Worm (Caenorhabditis elegans) whole organism, late embryonic: ENCODE measurements around the gene ensh-1.

Experiments
- C38D4.7 ChIP-seq: fragments of 200-800 bp; sonication (Bioruptor generic); optimal IDR thresholded peaks from 2 replicates; lab custom pipeline; 2018; ENCODE audit warnings: mild to moderate bottlenecking, missing genetic modification characterization, moderate library complexity, missing compliant biosample characterization
- F13H6.1 ChIP-seq: sonication (generic microtip); optimal IDR thresholded peaks from 2 replicates; lab custom pipeline; 2016; ENCODE audit warnings: missing genetic modification characterization, missing compliant biosample characterization
- K09A11.1 ChIP-seq: sonication (generic microtip); optimal IDR thresholded peaks from 2 replicates; lab custom pipeline; 2017; ENCODE audit warnings: antibody characterized with exemption, mild to moderate bottlenecking, missing genetic modification characterization, missing compliant biosample characterization; ENCODE audit not compliant: insufficient read depth
- Y22D7AL.16 ChIP-seq: sonication (generic microtip); optimal IDR thresholded peaks from 2 replicates; lab custom pipeline; 2016; ENCODE audit warnings: missing genetic modification characterization, missing compliant biosample characterization
- ceh-14 ChIP-seq: sonication (generic microtip); optimal IDR thresholded peaks from 2 replicates; lab custom pipeline; 2016; ENCODE audit warnings: missing genotype, missing genetic modification characterization, missing compliant biosample characterization
- ceh-18 ChIP-seq: sonication (generic microtip); optimal IDR thresholded peaks from 2 replicates; lab custom pipeline; 2016; ENCODE audit warnings: missing genetic modification characterization, missing compliant biosample characterization
- ceh-2 ChIP-seq: sonication (generic microtip); optimal IDR thresholded peaks from 2 replicates; lab custom pipeline; 2016; ENCODE audit warnings: missing genotype, missing genetic modification characterization, missing compliant biosample characterization
- ceh-22 ChIP-seq: sonication (generic microtip); optimal IDR thresholded peaks from 2 replicates; lab custom pipeline; 2017; ENCODE audit warnings: missing biosample characterization, missing genetic modification characterization
- ceh-30 ChIP-seq: fragments of 150-350 bp; optimal IDR thresholded peaks from 2 replicates; lab custom pipeline; 2014; ENCODE audit warnings: missing biosample characterization, missing genetic modification characterization
- ceh-31 ChIP-seq: sonication (generic microtip); optimal IDR thresholded peaks from 2 replicates; lab custom pipeline; 2016; ENCODE audit warnings: missing genetic modification characterization, missing compliant biosample characterization
- ceh-6 ChIP-seq: fragments of 200-800 bp; sonication (Bioruptor generic); optimal IDR thresholded peaks from 2 replicates; lab custom pipeline; 2018; ENCODE audit warnings: mild to moderate bottlenecking, missing genetic modification characterization, missing compliant biosample characterization
- che-1 ChIP-seq: sonication (generic microtip); optimal IDR thresholded peaks from 2 replicates; lab custom pipeline; 2016; ENCODE audit warnings: mild to moderate bottlenecking, missing genetic modification characterization, missing compliant biosample characterization
- dmd-4 ChIP-seq: sonication (generic microtip); optimal IDR thresholded peaks from 2 replicates; lab custom pipeline; 2016; ENCODE audit warnings: borderline replicate concordance, missing genetic modification characterization, missing compliant biosample characterization
- elt-2 ChIP-seq: sonication (generic microtip); optimal IDR thresholded peaks from 2 replicates; lab custom pipeline; 2016; ENCODE audit warnings: missing genetic modification reagents, missing genetic modification characterization, missing compliant biosample characterization
- elt-4 ChIP-seq: sonication (generic microtip); optimal IDR thresholded peaks from 2 replicates; lab custom pipeline; 2016; ENCODE audit warnings: missing genetic modification characterization, missing compliant biosample characterization
- fax-1 ChIP-seq: sonication (generic microtip); optimal IDR thresholded peaks from 2 replicates; lab custom pipeline; 2016; ENCODE audit warnings: missing genotype, missing genetic modification characterization, missing compliant biosample characterization
- gmeb-2 ChIP-seq: sonication (generic microtip); optimal IDR thresholded peaks from 2 replicates; lab custom pipeline; 2016; ENCODE audit warnings: missing genetic modification characterization, inconsistent platforms, missing compliant biosample characterization
- hlh-15 ChIP-seq: sonication (generic microtip); optimal IDR thresholded peaks from 2 replicates; lab custom pipeline; 2016; ENCODE audit warnings: missing genetic modification characterization, missing compliant biosample characterization
- hlh-30 ChIP-seq: sonication (generic microtip); optimal IDR thresholded peaks from 2 replicates; lab custom pipeline; 2017; ENCODE audit warnings: antibody characterized with exemption, missing genetic modification characterization, missing compliant biosample characterization; ENCODE audit not compliant: insufficient read depth
- hlh-6 ChIP-seq: sonication (generic microtip); optimal IDR thresholded peaks from 2 replicates; lab custom pipeline; 2016; ENCODE audit warnings: missing genotype, missing genetic modification characterization, missing compliant biosample characterization
- lim-6 ChIP-seq: sonication (generic microtip); optimal IDR thresholded peaks from 2 replicates; lab custom pipeline; 2016; ENCODE audit warnings: missing genetic modification characterization, missing compliant biosample characterization
- nhr-232 ChIP-seq: sonication (generic microtip); optimal IDR thresholded peaks from 2 replicates; lab custom pipeline; 2016; ENCODE audit warnings: missing genetic modification characterization, missing compliant biosample characterization
- pax-1 ChIP-seq: fragments of 150-350 bp; optimal IDR thresholded peaks from 2 replicates; lab custom pipeline; 2014; ENCODE audit warnings: missing biosample characterization, missing genetic modification characterization
- pha-2 ChIP-seq: sonication (generic microtip); optimal IDR thresholded peaks from 2 replicates; lab custom pipeline; 2017; ENCODE audit warnings: mild to moderate bottlenecking, missing genetic modification characterization, missing compliant biosample characterization
- pha-4 ChIP-seq: fragments of 150-350 bp; optimal IDR thresholded peaks from 2 replicates; lab custom pipeline; 2018; ENCODE audit warnings: missing biosample characterization, missing genetic modification reagents, missing genetic modification characterization
- rnt-1 ChIP-seq: sonication (generic microtip); optimal IDR thresholded peaks from 2 replicates; lab custom pipeline; 2016; ENCODE audit warnings: missing genetic modification characterization, missing compliant biosample characterization
- sox-4 ChIP-seq: sonication (generic microtip); optimal IDR thresholded peaks from 2 replicates; lab custom pipeline; 2017; ENCODE audit warnings: mild to moderate bottlenecking, missing genetic modification characterization, inconsistent platforms, missing compliant biosample characterization
- tbx-7 ChIP-seq: sonication (generic microtip); optimal IDR thresholded peaks from 2 replicates; lab custom pipeline; 2016; ENCODE audit warnings: missing genotype, missing genetic modification characterization, missing compliant biosample characterization
- ttx-3 ChIP-seq: sonication (generic microtip); optimal IDR thresholded peaks from 2 replicates; lab custom pipeline; 2016; ENCODE audit warnings: missing genetic modification reagents, missing genetic modification characterization, missing compliant biosample characterization
- unc-3 ChIP-seq, 2 experiments: fragments of 200-800 bp in 1 of 2; sonication (Bioruptor generic) in 1 of 2; sonication (generic microtip) in 1 of 2; conservative IDR thresholded peaks in 1 of 2; optimal IDR thresholded peaks in 1 of 2; 2 replicates each; pipeline versions ENCODE4 v1.3.6 to Lab custom; 2016 to 2022; ENCODE audit warnings: missing compliant biosample characterization in 2 of 2, missing genetic modification characterization in 2 of 2, missing genetic modification reagents in 1 of 2
- unc-42 ChIP-seq: sonication (generic microtip); optimal IDR thresholded peaks from 2 replicates; lab custom pipeline; 2016; ENCODE audit warnings: missing genotype, missing genetic modification characterization, missing compliant biosample characterization
- unc-55 ChIP-seq: sonication (generic microtip); optimal IDR thresholded peaks from 2 replicates; lab custom pipeline; 2017; ENCODE audit warnings: missing biosample characterization, missing genetic modification reagents, missing genetic modification characterization
- unc-86 ChIP-seq: sonication (generic microtip); optimal IDR thresholded peaks from 2 replicates; lab custom pipeline; 2016; ENCODE audit warnings: missing genetic modification characterization, missing compliant biosample characterization
- ztf-16 ChIP-seq: sonication (generic microtip); optimal IDR thresholded peaks from 2 replicates; lab custom pipeline; 2017; ENCODE audit warnings: missing genetic modification characterization, missing compliant biosample characterization

Gene ensh-1

ce11 chrX:8918792-8919191 lies 13.6 kb downstream of the ensh-1 start:
- TF ChIP-seq ceh-31 (tag; lab: Kevin White, UChicago) (peak; percentile 30), ceh-22 (tag; lab: Kevin White, UChicago) (no peak), unc-42 (peak; percentile 98), unc-55 (GFP tag; lab: Kevin White, UChicago) (no peak)

ce11 chrX:8919323-8919722 lies 14.1 kb downstream of the ensh-1 start, which contains the start of gene nlp-14:
nlp-14 (minus strand) TSS chrX:8919423.
- TF ChIP-seq hlh-6 (tag; lab: Kevin White, UChicago) (peak; percentile 5), ceh-30 (no peak)

- TF ChIP-seq unc-3 (GFP tag; conservative IDR thresholded peaks at IDR 0.05; lab: Robert Waterston, UW) (no peak), unc-3 (tag; optimal IDR thresholded peaks at IDR 0.05; lab: Kevin White, UChicago) (no peak), pax-1 (no peak), hlh-15 (no peak), F13H6.1 (no peak), ceh-31 (tag; lab: Kevin White, UChicago) (no peak)
Measured at ce11 chrX:8921221-8921620, 16.0 kb downstream of the ensh-1 start.

- no peak for TF ChIP-seq hlh-15
- peak; percentile 41 for TF ChIP-seq pha-2 (tag; lab: Kevin White, UChicago)
- TF ChIP-seq elt-2 (tag; lab: Kevin White, UChicago), result peak; percentile 38
- peak; percentile 28 for TF ChIP-seq ceh-6 (GFP tag; lab: Kevin White, UChicago)
- peak; percentile 4 for TF ChIP-seq gmeb-2 (tag; lab: Kevin White, UChicago)
- peak; percentile 11 for TF ChIP-seq Y22D7AL.16 (tag; lab: Kevin White, UChicago)
- TF ChIP-seq ceh-18 (tag; lab: Kevin White, UChicago), result no peak
- peak; percentile 49 for TF ChIP-seq unc-86
- TF ChIP-seq hlh-30 (tag; lab: Kevin White, UChicago), result peak; percentile 27
- TF ChIP-seq rnt-1 (tag; lab: Kevin White, UChicago), result peak; percentile 36
- peak; percentile 6 for TF ChIP-seq nhr-232 (tag; lab: Kevin White, UChicago)
Measured at ce11 chrX:8925443-8925842, 20.3 kb downstream of the ensh-1 start.

- TF ChIP-seq K09A11.1 (tag; lab: Kevin White, UChicago), result no peak
- no peak for TF ChIP-seq fax-1 (tag; lab: Kevin White, UChicago)
- no peak for TF ChIP-seq dmd-4 (tag; lab: Kevin White, UChicago)
- TF ChIP-seq tbx-7 (tag; lab: Kevin White, UChicago), result no peak
- TF ChIP-seq sox-4 (tag; lab: Kevin White, UChicago), result no peak
- no peak for TF ChIP-seq pax-1
- TF ChIP-seq elt-4, result no peak
- TF ChIP-seq ceh-30, result no peak
- no peak for TF ChIP-seq C38D4.7 (GFP tag; lab: Kevin White, UChicago)
- TF ChIP-seq ceh-22 (tag; lab: Kevin White, UChicago), result no peak
Measured at ce11 chrX:8926341-8926740, 21.2 kb downstream of the ensh-1 start.

ce11 chrX:8926865-8927264 lies 21.7 kb downstream of the ensh-1 start:
- TF ChIP-seq F13H6.1, result no peak
- TF ChIP-seq ceh-2, result no peak
- no peak for TF ChIP-seq nhr-232 (tag; lab: Kevin White, UChicago)
- TF ChIP-seq ztf-16 (tag; lab: Kevin White, UChicago), result no peak
- no peak for TF ChIP-seq sox-4 (tag; lab: Kevin White, UChicago)
- TF ChIP-seq che-1 (tag; lab: Kevin White, UChicago), result no peak
- no peak for TF ChIP-seq ttx-3 (tag; lab: Kevin White, UChicago)
- no peak for TF ChIP-seq pha-4 (tag; lab: Kevin White, UChicago)
- TF ChIP-seq hlh-6 (tag; lab: Kevin White, UChicago), result no peak
- TF ChIP-seq ceh-14, result no peak
- TF ChIP-seq elt-2 (tag; lab: Kevin White, UChicago), result no peak
- TF ChIP-seq lim-6 (tag; lab: Kevin White, UChicago), result no peak
- TF ChIP-seq, all 69 proteins: peak for 0
